Fruit fly (Drosophila melanogaster) whole organism, pupa: Measurements from ENCODE around the gene Notum.

Source experiments
- CG14655 ChIP-seq: fragments of 200-800 bp; sonication (Bioruptor generic); optimal IDR thresholded peaks from 3 replicates; lab custom pipeline; 2017; ENCODE audit warnings: mild to moderate bottlenecking, missing biosample characterization, missing genetic modification reagents, missing genetic modification characterization
- CG32121 ChIP-seq: fragments of 200-800 bp; sonication (Bioruptor generic); IDR thresholded peaks from 2 replicates; pipeline ENCODE4 v1.3.6; 2022; ENCODE audit warnings: missing biosample characterization, missing genetic modification characterization
- Pif1A ChIP-seq: fragments of 200-800 bp; sonication (Bioruptor generic); optimal IDR thresholded peaks from 3 replicates; lab custom pipeline; 2016; ENCODE audit warnings: missing biosample characterization, missing genetic modification characterization
- Snoo ChIP-seq: fragments of 200-800 bp; sonication (Bioruptor generic); optimal IDR thresholded peaks from 3 replicates; lab custom pipeline; 2017; ENCODE audit warnings: missing biosample characterization, mild to moderate bottlenecking, missing genetic modification characterization, inconsistent platforms
- fd96Ca ChIP-seq: fragments of 200-800 bp; sonication (Bioruptor generic); IDR thresholded peaks from 3 replicates; pipeline ENCODE4 v1.3.6; 2022; ENCODE audit warnings: missing biosample characterization, missing genetic modification characterization

dm6 chr3L:16012315-16012950 lies 10.8 kb upstream of the Notum start:
- TF ChIP-seq Snoo (tag; lab: Kevin White, UChicago) (no peak), CG32121 (GFP tag; lab: Robert Waterston, UW) (no peak), Pif1A (no peak), CG14655 (GFP tag; lab: Kevin White, UChicago) (no peak), fd96Ca (GFP tag; lab: Robert Waterston, UW) (no peak)
